Worm (Caenorhabditis elegans): ENCODE measurements around the gene nbet-1.

DNA sequence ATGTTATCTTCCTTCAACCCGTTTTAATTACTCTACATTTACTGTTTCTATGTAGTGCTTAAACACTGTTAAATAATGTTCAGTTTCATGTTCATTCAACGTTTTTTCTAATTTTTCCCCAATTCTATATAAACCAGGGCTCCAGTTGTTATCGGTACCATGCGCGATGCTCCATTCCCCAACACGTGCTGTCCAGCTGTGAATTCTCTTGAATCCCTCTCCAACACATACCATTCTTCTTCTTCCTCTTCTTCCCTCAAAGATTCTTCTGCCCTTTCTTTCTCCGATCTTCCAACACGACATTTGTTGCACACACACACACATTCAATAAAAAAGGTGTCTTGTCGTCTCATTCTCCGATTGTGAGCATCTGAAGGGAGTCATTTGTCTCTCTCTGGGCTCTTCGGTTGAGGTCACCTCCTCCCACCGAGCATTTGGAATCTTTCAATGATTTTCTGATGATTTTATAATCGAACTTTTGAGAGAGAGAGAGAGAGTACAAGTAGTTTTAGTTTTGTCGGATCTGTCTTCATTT lies 37.2 kb upstream of the nbet-1 start:
- TF ChIP-seq unc-130 (tag; optimal IDR thresholded peaks at IDR 0.05) (no peak), sup-37 (GFP tag; optimal IDR thresholded peaks at IDR 0.05) (no peak), lin-39 (tag; optimal IDR thresholded peaks at IDR 0.05) (no peak), nhr-237 (tag; optimal IDR thresholded peaks at IDR 0.05) (no peak)

Data from whole organism, L1 larva.